Worm (Caenorhabditis elegans): ENCODE results near the gene tbx-39.

DNA sequence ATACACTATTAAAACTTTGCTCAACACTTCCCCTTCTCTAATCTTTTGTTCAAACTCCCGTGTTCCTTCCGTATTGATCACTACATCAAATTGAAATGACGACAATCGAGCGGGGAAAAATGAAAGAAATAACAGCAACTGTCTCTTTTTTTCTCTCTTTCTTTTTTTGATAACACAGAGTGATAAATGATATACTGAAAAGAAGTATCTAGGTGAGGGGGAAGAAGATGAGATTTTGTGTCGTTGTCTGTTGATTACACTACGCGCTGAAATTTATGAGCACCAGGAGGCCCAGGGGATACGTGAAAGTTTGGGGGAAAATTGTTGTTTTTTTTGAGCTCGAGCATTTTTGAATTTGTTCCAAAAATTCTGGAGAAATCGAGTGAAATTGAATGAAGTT, 49.6 kb upstream of the tbx-39 start:
- TF ChIP-seq pha-4 (tag; optimal IDR thresholded peaks at IDR 0.05) (no peak), nfya-1 (tag; optimal IDR thresholded peaks at IDR 0.05; ENCODE audit: insufficient read depth) (peak; percentile 20), nhr-28 (tag; optimal IDR thresholded peaks at IDR 0.05) (no peak), eor-1 (tag; optimal IDR thresholded peaks at IDR 0.05) (no peak)

All from whole organism, L3 larva.